Worm (Caenorhabditis elegans) whole organism, L4/young adult: ENCODE measurements around the gene bgnt-1.3.

Experiments
- W03F9.2 ChIP-seq: fragments of 150-350 bp; optimal IDR thresholded peaks from 2 replicates; lab custom pipeline; 2014; ENCODE audit warnings: missing biosample characterization, missing genetic modification characterization
- dao-5 ChIP-seq: sonication (generic microtip); optimal IDR thresholded peaks from 2 replicates; lab custom pipeline; 2016; ENCODE audit warnings: missing genotype, missing genetic modification characterization, moderate library complexity, missing compliant biosample characterization
- him-1 ChIP-seq: sonication (generic microtip); optimal IDR thresholded peaks from 2 replicates; lab custom pipeline; 2016; ENCODE audit warnings: missing genotype, missing genetic modification reagents, missing genetic modification characterization, missing compliant biosample characterization

ce11 chrV:16210257-16211002 is 45.9 kb downstream of the bgnt-1.3 start, which contains the start of gene F11A5.16:
- no peak for TF ChIP-seq W03F9.2
- TF ChIP-seq him-1 (tag; lab: Kevin White, UChicago): no peak
- TF ChIP-seq dao-5 (tag; lab: Kevin White, UChicago): no peak
